Fruit fly (Drosophila melanogaster): ENCODE data around the gene tilB.

tilB gene

dm6 chrX:22443954-22444910 is 5.3 kb upstream of the tilB start, which contains the start of gene CG14621 (continued):
- TF ChIP-seq z (GFP tag; IDR thresholded peaks at IDR 0.05) (no peak), CG17802 (tag; optimal IDR thresholded peaks at IDR 0.05) (peak; percentile 79), Ssrp (tag; optimal IDR thresholded peaks at IDR 0.05) (peak; percentile 19), CG1024 (GFP tag; IDR thresholded peaks at IDR 0.05) (peak; percentile 77), CG17361 (GFP tag; IDR thresholded peaks at IDR 0.05) (0 out of 3 replicates have a peak, but pooled peaks have one; percentile 19), Drgx (GFP tag; IDR thresholded peaks at IDR 0.05) (no peak), CG12299 (tag; optimal IDR thresholded peaks at IDR 0.05) (no peak), lbe (GFP tag; optimal IDR thresholded peaks at IDR 0.05) (no peak), CHES-1-like (GFP tag; optimal IDR thresholded peaks at IDR 0.05) (no peak), CG7987 (GFP tag; optimal IDR thresholded peaks at IDR 0.05) (no peak), CG15696 (tag; optimal IDR thresholded peaks at IDR 0.05) (peak; percentile 41), Stat92E (GFP tag; optimal IDR thresholded peaks at IDR 0.05) (no peak), Dref (GFP tag; IDR thresholded peaks at IDR 0.05) (peak; percentile 33), CG1647 (GFP tag; optimal IDR thresholded peaks at IDR 0.05) (no peak), CG6683 (GFP tag; optimal IDR thresholded peaks at IDR 0.05) (no peak), gce (GFP tag; IDR thresholded peaks at IDR 0.05) (no peak), Meics (GFP tag; optimal IDR thresholded peaks at IDR 0.05) (no peak), Med (GFP tag) (peak; percentile 0), CG8765 (GFP tag; IDR thresholded peaks at IDR 0.05) (no peak), her (GFP tag; optimal IDR thresholded peaks at IDR 0.05) (no peak), CG31365 (tag; optimal IDR thresholded peaks at IDR 0.05) (no peak), PHDP (tag; optimal IDR thresholded peaks at IDR 0.05) (no peak), sug (tag; optimal IDR thresholded peaks at IDR 0.05) (no peak), Usf (GFP tag; optimal IDR thresholded peaks at IDR 0.05) (no peak), trh (GFP tag; optimal IDR thresholded peaks at IDR 0.05) (no peak), grau (tag; optimal IDR thresholded peaks at IDR 0.05) (no peak), sens (GFP tag) (peak; percentile 72), row (GFP tag; IDR thresholded peaks at IDR 0.05) (0 out of 3 replicates have a peak, but pooled peaks have one; percentile 7), Abd-B (GFP tag; optimal IDR thresholded peaks at IDR 0.05) (no peak), Fer1 (GFP tag; optimal IDR thresholded peaks at IDR 0.05) (no peak), hkb (optimal IDR thresholded peaks at IDR 0.05) (no peak), hkb (GFP tag; IDR thresholded peaks at IDR 0.05) (no peak), luna (GFP tag; optimal IDR thresholded peaks at IDR 0.05) (no peak), Xbp1 (GFP tag; optimal IDR thresholded peaks at IDR 0.05) (no peak), CG4820 (GFP tag; optimal IDR thresholded peaks at IDR 0.05) (no peak), CG31224 (GFP tag; IDR thresholded peaks at IDR 0.05) (no peak), CG8359 (GFP tag; optimal IDR thresholded peaks at IDR 0.05; ENCODE audit: borderline replicate concordance) (no peak), CG13624 (GFP tag; optimal IDR thresholded peaks at IDR 0.05) (no peak), CG17186 (GFP tag; optimal IDR thresholded peaks at IDR 0.05) (no peak), MESR4 (GFP tag; optimal IDR thresholded peaks at IDR 0.05) (no peak), CG9932 (GFP tag; IDR thresholded peaks at IDR 0.05) (peak; percentile 35; the same call in 1 of the 2 replicates), CG16863 (GFP tag; optimal IDR thresholded peaks at IDR 0.05) (no peak), Nf-YA (GFP tag; IDR thresholded peaks at IDR 0.05) (no peak), run (tag; optimal IDR thresholded peaks at IDR 0.05) (no peak), shn (GFP tag; optimal IDR thresholded peaks at IDR 0.05) (no peak), HLH4C (GFP tag; IDR thresholded peaks at IDR 0.05; ENCODE audit: partially characterized antibody) (0 out of 3 replicates have a peak, but pooled peaks have one; percentile 33), D19B (GFP tag; optimal IDR thresholded peaks at IDR 0.05) (no peak), CG4424 (GFP tag; optimal IDR thresholded peaks at IDR 0.05) (no peak), Hmr (GFP tag; optimal IDR thresholded peaks at IDR 0.05) (no peak)
